Worm (Caenorhabditis elegans) whole organism, young adult: ENCODE measurements around the gene M117.4.

Experiments
- B0019.2 ChIP-seq: fragments of 200-800 bp; sonication (Bioruptor generic); conservative IDR thresholded peaks from 2 replicates; pipeline ENCODE4 v1.3.6; 2022; ENCODE audit warnings: missing genetic modification reagents, missing genetic modification characterization, missing compliant biosample characterization
- C17E4.6 ChIP-seq: fragments of 200-800 bp; sonication (Bioruptor generic); IDR thresholded peaks from 2 replicates; pipeline ENCODE4 v1.3.6; 2022; ENCODE audit warnings: missing genetic modification reagents, missing genetic modification characterization, missing compliant biosample characterization
- D2030.7 ChIP-seq: fragments of 200-800 bp; sonication (Bioruptor generic); IDR thresholded peaks from 2 replicates; pipeline ENCODE4 v1.3.6; 2022; ENCODE audit warnings: missing genetic modification reagents, missing genetic modification characterization, missing compliant biosample characterization
- F10E7.11 ChIP-seq: sonication (generic microtip); optimal IDR thresholded peaks from 2 replicates; lab custom pipeline; 2017; ENCODE audit warnings: mild to moderate bottlenecking, missing genetic modification characterization, moderate library complexity, missing compliant biosample characterization
- F33H1.4 ChIP-seq: fragments of 200-800 bp; sonication (Bioruptor generic); IDR thresholded peaks from 2 replicates; pipeline ENCODE4 v1.3.6; 2022; ENCODE audit warnings: missing genetic modification reagents, missing genetic modification characterization, missing compliant biosample characterization
- F37B4.10 ChIP-seq: fragments of 200-800 bp; sonication (Bioruptor generic); IDR thresholded peaks from 2 replicates; pipeline ENCODE4 v1.3.6; 2022; ENCODE audit warnings: missing genetic modification characterization, missing compliant biosample characterization
- F57C9.4 ChIP-seq: sonication (generic microtip); optimal IDR thresholded peaks from 2 replicates; lab custom pipeline; 2017; ENCODE audit warnings: mild to moderate bottlenecking, missing genetic modification characterization, missing compliant biosample characterization
- K12H6.12 ChIP-seq: fragments of 200-800 bp; sonication (Bioruptor generic); optimal IDR thresholded peaks from 2 replicates; lab custom pipeline; 2018; ENCODE audit warnings: mild to moderate bottlenecking, missing genetic modification characterization, missing compliant biosample characterization
- Y53F4B.3 ChIP-seq: fragments of 200-800 bp; sonication (Bioruptor generic); IDR thresholded peaks from 2 replicates; pipeline ENCODE4 v1.3.6; 2022; ENCODE audit warnings: missing genetic modification reagents, missing genetic modification characterization, missing compliant biosample characterization
- Y53G8AR.9 ChIP-seq: fragments of 200-800 bp; sonication (Bioruptor generic); conservative IDR thresholded peaks from 2 replicates; pipeline ENCODE4 v1.3.6; 2022; ENCODE audit warnings: missing genetic modification reagents, missing genetic modification characterization, missing compliant biosample characterization
- Y56A3A.18 ChIP-seq: fragments of 200-800 bp; sonication (Bioruptor generic); IDR thresholded peaks from 2 replicates; pipeline ENCODE4 v1.3.6; 2022; ENCODE audit warnings: missing genetic modification reagents, missing genetic modification characterization, missing compliant biosample characterization
- Y79H2A.3 ChIP-seq: fragments of 200-800 bp; sonication (Bioruptor generic); conservative IDR thresholded peaks from 2 replicates; pipeline ENCODE4 v1.3.6; 2022; ENCODE audit warnings: missing genetic modification reagents, missing genetic modification characterization, missing compliant biosample characterization
- ZK185.1 ChIP-seq: sonication (generic microtip); optimal IDR thresholded peaks from 2 replicates; lab custom pipeline; 2016; ENCODE audit warnings: mild to moderate bottlenecking, missing genetic modification characterization, missing compliant biosample characterization; ENCODE audit not compliant: poor library complexity, severe bottlenecking
- akir-1 ChIP-seq: fragments of 200-800 bp; sonication (Bioruptor generic); optimal IDR thresholded peaks from 2 replicates; lab custom pipeline; 2018; ENCODE audit warnings: mild to moderate bottlenecking, missing genetic modification characterization, moderate library complexity, missing compliant biosample characterization
- athp-1 ChIP-seq: sonication (generic microtip); optimal IDR thresholded peaks from 2 replicates; lab custom pipeline; 2017; ENCODE audit warnings: mild to moderate bottlenecking, missing genetic modification characterization, missing compliant biosample characterization
- bed-2 ChIP-seq: fragments of 200-800 bp; sonication (Bioruptor generic); IDR thresholded peaks from 2 replicates; pipeline ENCODE4 v1.3.6; 2022; ENCODE audit warnings: missing genetic modification reagents, missing genetic modification characterization, missing compliant biosample characterization
- cebp-2 ChIP-seq: fragments of 200-800 bp; sonication (Bioruptor generic); IDR thresholded peaks from 2 replicates; pipeline ENCODE4 v1.3.6; 2022; ENCODE audit warnings: missing genetic modification characterization, missing compliant biosample characterization
- ceh-27 ChIP-seq: fragments of 200-800 bp; sonication (Bioruptor generic); optimal IDR thresholded peaks from 2 replicates; lab custom pipeline; 2018; ENCODE audit warnings: mild to moderate bottlenecking, missing genetic modification characterization, moderate library complexity, missing compliant biosample characterization
- chd-7 ChIP-seq: sonication (generic microtip); optimal IDR thresholded peaks from 2 replicates; lab custom pipeline; 2016; ENCODE audit warnings: mild to moderate bottlenecking, missing genetic modification characterization, moderate library complexity, missing compliant biosample characterization
- dpff-1 ChIP-seq: sonication (generic microtip); optimal IDR thresholded peaks from 2 replicates; lab custom pipeline; 2017; ENCODE audit warnings: mild to moderate bottlenecking, missing genetic modification characterization, missing compliant biosample characterization
- dpl-1 ChIP-seq: fragments of 150-350 bp; optimal IDR thresholded peaks from 2 replicates; lab custom pipeline; 2014; ENCODE audit warnings: missing biosample characterization, missing genetic modification reagents, missing genetic modification characterization
- ekl-4 ChIP-seq: fragments of 200-800 bp; sonication (Bioruptor generic); IDR thresholded peaks from 2 replicates; pipeline ENCODE4 v1.3.6; 2022; ENCODE audit warnings: missing genetic modification reagents, missing genetic modification characterization, missing compliant biosample characterization
- him-1 ChIP-seq: sonication (generic microtip); optimal IDR thresholded peaks from 2 replicates; lab custom pipeline; 2016; ENCODE audit warnings: missing genotype, missing genetic modification reagents, missing genetic modification characterization, missing compliant biosample characterization
- hmg-1.2 ChIP-seq: fragments of 200-800 bp; sonication (Bioruptor generic); IDR thresholded peaks from 2 replicates; pipeline ENCODE4 v1.3.6; 2022; ENCODE audit warnings: missing genetic modification reagents, missing genetic modification characterization, missing compliant biosample characterization
- hsf-1 ChIP-seq: fragments of 200-800 bp; sonication (Bioruptor generic); IDR thresholded peaks from 2 replicates; pipeline ENCODE4 v1.3.6; 2022; ENCODE audit warnings: missing genetic modification reagents, missing genetic modification characterization, missing compliant biosample characterization
- lin-40 ChIP-seq: sonication (generic microtip); optimal IDR thresholded peaks from 2 replicates; lab custom pipeline; 2016; ENCODE audit warnings: missing genetic modification characterization, mild to moderate bottlenecking, missing compliant biosample characterization, missing genotype, missing genetic modification reagents
- lin-54 ChIP-seq: fragments of 200-800 bp; sonication (Bioruptor generic); optimal IDR thresholded peaks from 2 replicates; lab custom pipeline; 2018; ENCODE audit warnings: mild to moderate bottlenecking, missing genetic modification characterization, missing compliant biosample characterization
- lir-1 ChIP-seq: fragments of 200-800 bp; sonication (Bioruptor generic); conservative IDR thresholded peaks from 2 replicates; pipeline ENCODE4 v1.3.6; 2022; ENCODE audit warnings: missing genetic modification reagents, missing genetic modification characterization, missing compliant biosample characterization
- madf-10 ChIP-seq: sonication (generic microtip); optimal IDR thresholded peaks from 2 replicates; lab custom pipeline; 2016; ENCODE audit warnings: mild to moderate bottlenecking, missing genetic modification characterization, missing compliant biosample characterization
- mcd-1 ChIP-seq: fragments of 200-800 bp; sonication (Bioruptor generic); IDR thresholded peaks from 2 replicates; pipeline ENCODE4 v1.3.6; 2022; ENCODE audit warnings: missing genetic modification reagents, missing genetic modification characterization, missing compliant biosample characterization
- nhr-120 ChIP-seq: fragments of 200-800 bp; sonication (Bioruptor generic); IDR thresholded peaks from 2 replicates; pipeline ENCODE4 v1.3.6; 2022; ENCODE audit warnings: missing genetic modification characterization, missing compliant biosample characterization
- nhr-179 ChIP-seq: sonication (generic microtip); optimal IDR thresholded peaks from 2 replicates; lab custom pipeline; 2016; ENCODE audit warnings: mild to moderate bottlenecking, missing genetic modification characterization, missing compliant biosample characterization
- pbrm-1 ChIP-seq: fragments of 200-800 bp; sonication (Bioruptor generic); IDR thresholded peaks from 2 replicates; pipeline ENCODE4 v1.3.6; 2022; ENCODE audit warnings: missing genetic modification reagents, missing genetic modification characterization, missing compliant biosample characterization
- rec-8 ChIP-seq, 2 experiments: sonication (generic microtip); optimal IDR thresholded peaks; 2 replicates each; lab custom pipeline; 2016; ENCODE audit warnings: mild to moderate bottlenecking in 2 of 2, missing genetic modification characterization in 2 of 2, missing genetic modification reagents in 2 of 2, missing genotype in 2 of 2, missing biosample characterization in 1 of 2, missing compliant biosample characterization in 1 of 2, moderate library complexity in 1 of 2
- sdz-38 ChIP-seq: sonication (generic microtip); optimal IDR thresholded peaks from 2 replicates; lab custom pipeline; 2016; ENCODE audit warnings: missing genotype, missing genetic modification characterization, missing compliant biosample characterization
- sea-2 ChIP-seq: fragments of 200-800 bp; sonication (Bioruptor generic); IDR thresholded peaks from 2 replicates; pipeline ENCODE4 v1.3.6; 2022; ENCODE audit warnings: missing genetic modification characterization, missing compliant biosample characterization
- snpc-3.4 ChIP-seq: sonication (generic microtip); optimal IDR thresholded peaks from 2 replicates; lab custom pipeline; 2017; ENCODE audit warnings: missing genetic modification characterization, mild to moderate bottlenecking, missing compliant biosample characterization, antibody characterized with exemption, moderate library complexity, missing genotype, missing genetic modification reagents
- snpc-4 ChIP-seq, 5 experiments: fragments of 150-350 bp in 1 of 5; sonication (generic microtip) in 4 of 5; optimal IDR thresholded peaks; 2 replicates each; lab custom pipeline; 2014 to 2018; ENCODE audit warnings: missing genetic modification characterization in 5 of 5, missing biosample characterization in 3 of 5, antibody characterized with exemption in 2 of 5, mild to moderate bottlenecking in 2 of 5, missing compliant biosample characterization in 2 of 5, missing genotype in 2 of 5, moderate library complexity in 2 of 5, missing genetic modification reagents in 1 of 5
- tbp1 ChIP-seq: fragments of 200-800 bp; sonication (Bioruptor generic); optimal IDR thresholded peaks from 2 replicates; lab custom pipeline; 2018; ENCODE audit warnings: mild to moderate bottlenecking, missing genetic modification characterization, missing compliant biosample characterization
- tbx-9 ChIP-seq: sonication (generic microtip); optimal IDR thresholded peaks from 2 replicates; lab custom pipeline; 2016; ENCODE audit warnings: borderline replicate concordance, missing genetic modification characterization, inconsistent platforms, missing compliant biosample characterization
- xnd-1 ChIP-seq: sonication (generic microtip); optimal IDR thresholded peaks from 2 replicates; lab custom pipeline; 2016; ENCODE audit warnings: missing genotype, missing genetic modification reagents, missing genetic modification characterization, missing compliant biosample characterization
- zfh-2 ChIP-seq: fragments of 200-800 bp; sonication (Bioruptor generic); conservative IDR thresholded peaks from 2 replicates; pipeline ENCODE4 v1.3.6; 2022; ENCODE audit warnings: missing genetic modification reagents, missing genetic modification characterization, missing compliant biosample characterization
- ztf-18 ChIP-seq: sonication (generic microtip); optimal IDR thresholded peaks from 2 replicates; lab custom pipeline; 2016; ENCODE audit warnings: missing genotype, mild to moderate bottlenecking, missing genetic modification characterization, missing compliant biosample characterization
- ztf-6 ChIP-seq: fragments of 200-800 bp; sonication (Bioruptor generic); IDR thresholded peaks from 2 replicates; pipeline ENCODE4 v1.3.6; 2022; ENCODE audit warnings: missing genetic modification reagents, missing genetic modification characterization, missing compliant biosample characterization

M117.4 gene

DNA sequence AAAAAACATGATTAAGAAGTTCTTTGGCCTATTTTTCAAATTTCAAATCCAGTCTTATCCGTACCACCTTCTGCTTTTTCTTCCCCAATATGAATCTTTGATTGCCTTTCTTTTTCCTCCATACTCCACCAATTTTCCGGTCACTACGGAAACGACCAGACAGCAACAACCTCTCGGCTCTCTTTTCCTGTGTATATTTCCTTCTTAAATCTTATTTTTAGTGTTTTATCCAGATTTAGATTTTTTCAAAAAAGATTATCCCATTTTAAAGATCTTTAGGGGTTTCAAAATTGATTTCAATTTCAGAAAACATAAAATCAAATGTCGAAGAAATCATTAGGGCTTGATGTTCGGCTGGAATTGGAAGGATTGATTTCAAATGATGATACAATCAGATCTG lies 30.9 kb upstream of the M117.4 start, which contains the start of gene trpa-1:
trpa-1 (plus strand) TSS at position 301 of the 400 bp plus-strand sequence.
- TF ChIP-seq hsf-1: no peak

DNA sequence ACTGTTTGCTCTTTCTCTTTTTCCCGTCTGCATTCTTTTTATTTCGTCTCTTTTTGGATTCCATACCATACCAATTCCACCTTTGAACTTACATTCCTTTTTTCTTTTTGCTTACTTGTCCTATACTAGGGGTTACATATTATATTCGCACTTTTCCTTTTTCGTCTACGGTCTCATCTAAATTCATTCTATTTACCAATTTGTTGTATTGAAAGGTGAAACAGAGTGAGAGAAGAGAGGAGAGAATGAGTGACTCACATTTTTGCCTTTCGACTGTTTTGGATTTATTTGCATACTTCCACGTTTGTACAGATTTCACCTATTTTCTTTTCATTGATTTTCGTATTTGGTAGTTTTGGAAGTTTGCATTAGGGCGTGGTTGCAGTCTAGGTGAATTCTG lies 30.1 kb upstream of the M117.4 start:
- TF ChIP-seq C17E4.6 (GFP tag; lab: Robert Waterston, UW): no peak
- no peak for TF ChIP-seq bed-2 (GFP tag; lab: Robert Waterston, UW)
- TF ChIP-seq mcd-1 (GFP tag; lab: Robert Waterston, UW): no peak
- TF ChIP-seq Y53G8AR.9 (GFP tag; lab: Robert Waterston, UW): no peak
- no peak for TF ChIP-seq him-1
- TF ChIP-seq rec-8 (tag; optimal IDR thresholded peaks at IDR 0.05; lab: Kevin White, UChicago): no peak
- no peak for TF ChIP-seq lin-54 (GFP tag; lab: Kevin White, UChicago)
- no peak for TF ChIP-seq F33H1.4 (GFP tag; lab: Robert Waterston, UW)
- no peak for TF ChIP-seq lir-1
- TF ChIP-seq Y56A3A.18 (GFP tag; lab: Robert Waterston, UW): no peak
- no peak for TF ChIP-seq sdz-38 (tag; lab: Kevin White, UChicago)
- no peak for TF ChIP-seq lin-40 (tag; lab: Kevin White, UChicago)

- TF ChIP-seq ekl-4: no peak
- TF ChIP-seq K12H6.12: no peak
- no peak for TF ChIP-seq Y53F4B.3 (GFP tag; lab: Robert Waterston, UW)
- no peak for TF ChIP-seq dpff-1
- TF ChIP-seq nhr-120 (GFP tag; lab: Robert Waterston, UW): peak; percentile 20; the same call in 1 of the 2 replicates
- no peak for TF ChIP-seq F57C9.4
- TF ChIP-seq hsf-1: no peak
- no peak for TF ChIP-seq chd-7 (tag; lab: Kevin White, UChicago)
- TF ChIP-seq akir-1 (GFP tag; lab: Kevin White, UChicago): no peak
- TF ChIP-seq tbx-9 (tag; lab: Kevin White, UChicago): no peak
- TF ChIP-seq lin-54 (GFP tag; lab: Kevin White, UChicago): peak; percentile 12
- TF ChIP-seq sea-2: no peak
- TF ChIP-seq xnd-1 (tag; lab: Kevin White, UChicago): no peak
- TF ChIP-seq ztf-18 (tag; lab: Kevin White, UChicago): no peak
- TF ChIP-seq ztf-6 (GFP tag; lab: Robert Waterston, UW): no peak
- no peak for TF ChIP-seq athp-1 (tag; lab: Kevin White, UChicago)
- no peak for TF ChIP-seq snpc-3.4 (tag; lab: Kevin White, UChicago)
- no peak for TF ChIP-seq ceh-27
- peak; percentile 28; the same call in 1 of the 2 replicates for TF ChIP-seq hmg-1.2 (GFP tag; lab: Robert Waterston, UW)
- TF ChIP-seq madf-10 (tag; lab: Kevin White, UChicago): no peak
- 0 out of 2 replicates have a peak, but pooled peaks have one; percentile 43 for TF ChIP-seq pbrm-1
- TF ChIP-seq nhr-179: no peak
- TF ChIP-seq D2030.7: no peak
- TF ChIP-seq snpc-4 (GFP tag; optimal IDR thresholded peaks at IDR 0.05; lab: Kevin White, UChicago): no peak
- no peak for TF ChIP-seq snpc-4 (tag; optimal IDR thresholded peaks at IDR 0.05; lab: Kevin White, UChicago)
- no peak for TF ChIP-seq him-1
- no peak for TF ChIP-seq F37B4.10 (GFP tag; lab: Robert Waterston, UW)
- TF ChIP-seq zfh-2 (GFP tag; lab: Robert Waterston, UW): no peak
- TF ChIP-seq lin-40 (tag; lab: Kevin White, UChicago): no peak
- TF ChIP-seq tbp1 (GFP tag; lab: Kevin White, UChicago): no peak
- no peak for TF ChIP-seq ZK185.1 (tag; lab: Kevin White, UChicago)
- no peak for TF ChIP-seq B0019.2
- TF ChIP-seq Y79H2A.3 (GFP tag; lab: Robert Waterston, UW): no peak
- no peak for TF ChIP-seq cebp-2 (GFP tag; lab: Robert Waterston, UW)
- TF ChIP-seq dpl-1: no peak
- TF ChIP-seq F10E7.11 (tag; lab: Kevin White, UChicago): no peak
Observed at ce11 chrIV:11859995-11860605, 26.7 kb upstream of the M117.4 start, which contains the start of gene mob-1. Gene mob-1 (plus strand): TSS chrIV:11860555.
